5 fruit fly cellular contexts compared by ENCODE assay signal in the genomic region with DNA sequence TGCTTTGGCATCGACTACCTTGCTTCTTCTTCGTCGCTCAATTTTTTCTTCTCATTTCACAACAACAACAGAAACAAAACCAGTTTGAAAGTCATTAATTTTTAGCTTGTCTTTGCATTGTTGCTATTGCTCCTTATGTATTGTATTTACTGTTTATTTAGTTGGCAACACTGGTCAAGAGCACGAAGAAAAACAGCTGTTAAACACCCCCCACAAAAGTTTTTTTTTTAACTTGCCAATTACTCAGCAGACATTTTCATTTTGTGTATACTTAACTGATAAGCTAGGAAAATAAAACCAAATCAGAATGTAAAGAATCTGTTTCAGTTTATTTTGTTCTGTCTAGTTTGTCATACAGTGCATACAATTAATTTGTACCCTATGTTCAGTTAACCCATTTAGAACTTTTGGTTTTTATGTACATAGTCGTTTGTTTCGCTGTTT.
A peak's percentile ranks its signal among the peaks of the same experiment; 100 is the strongest.
TF ChIP-seq lines count a peak whose summit lies in the region.

No protein-coding gene starts in this region.

- TF ChIP-seq CTCF in whole organism, embryonic (GFP tag; optimal IDR thresholded peaks at IDR 0.05; lab: Kevin White, UChicago): no peak

TF ChIP-seq in whole organism, adult, 20 proteins besides CTCF, POLR2A, EP300 and RAD21:
- peak; percentile 20 for TF ChIP-seq CG14711 (tag; optimal IDR thresholded peaks at IDR 0.05; lab: Kevin White, UChicago)
- no peak for TF ChIP-seq CG7045 (GFP tag; optimal IDR thresholded peaks at IDR 0.05; lab: Kevin White, UChicago)
- no peak for TF ChIP-seq kay (GFP tag; lab: Kevin White, UChicago; ENCODE audit: borderline replicate concordance)
- TF ChIP-seq CG7101 (tag; optimal IDR thresholded peaks at IDR 0.05; lab: Kevin White, UChicago): peak; percentile 7
- no peak for TF ChIP-seq toe (GFP tag; optimal IDR thresholded peaks at IDR 0.05; lab: Kevin White, UChicago)
- TF ChIP-seq tj (GFP tag; optimal IDR thresholded peaks at IDR 0.05; lab: Kevin White, UChicago): peak; percentile 11
TF ChIP-seq in whole organism, adult: peak in this region for 3.

TF ChIP-seq in whole organism, embryonic, 481 proteins besides CTCF, POLR2A, EP300 and RAD21 (continues in another document):
- TF ChIP-seq Bgb (GFP tag; IDR thresholded peaks at IDR 0.05; lab: Robert Waterston, UW; ENCODE audit: partially characterized antibody) (no peak), onecut (GFP tag; IDR thresholded peaks at IDR 0.05; lab: Robert Waterston, UW) (no peak), gsb (GFP tag; IDR thresholded peaks at IDR 0.05; lab: Robert Waterston, UW) (no peak), oc (tag; optimal IDR thresholded peaks at IDR 0.05; lab: Kevin White, UChicago) (peak; percentile 25), Fer1 (GFP tag; optimal IDR thresholded peaks at IDR 0.05; lab: Kevin White, UChicago) (peak; percentile 64), pho (GFP tag; optimal IDR thresholded peaks at IDR 0.05; lab: Kevin White, UChicago) (no peak), tna (GFP tag; IDR thresholded peaks at IDR 0.05; lab: Robert Waterston, UW; ENCODE audit: partially characterized antibody) (no peak), CG6791 (GFP tag; IDR thresholded peaks at IDR 0.05; lab: Robert Waterston, UW; ENCODE audit: partially characterized antibody) (no peak), CG17385 (GFP tag; optimal IDR thresholded peaks at IDR 0.05; lab: Kevin White, UChicago) (peak; percentile 61), ewg (GFP tag; optimal IDR thresholded peaks at IDR 0.05; lab: Kevin White, UChicago) (no peak), CG11723 (GFP tag; optimal IDR thresholded peaks at IDR 0.05; lab: Kevin White, UChicago) (no peak), CG3995 (GFP tag; optimal IDR thresholded peaks at IDR 0.05; lab: Kevin White, UChicago) (no peak), ham (GFP tag; IDR thresholded peaks at IDR 0.05; lab: Robert Waterston, UW) (no peak), tgo (GFP tag; IDR thresholded peaks at IDR 0.05; lab: Robert Waterston, UW) (no peak; the same call in 2 of the 3 replicates), Dek (tag; optimal IDR thresholded peaks at IDR 0.05; lab: Kevin White, UChicago) (peak; percentile 9), fd96Cb (tag; optimal IDR thresholded peaks at IDR 0.05; lab: Kevin White, UChicago) (no peak), eve (GFP tag; optimal IDR thresholded peaks at IDR 0.05; lab: Kevin White, UChicago) (no peak), seq (GFP tag; IDR thresholded peaks at IDR 0.05; lab: Robert Waterston, UW) (peak; percentile 61), CG18599 (GFP tag; optimal IDR thresholded peaks at IDR 0.05; lab: Kevin White, UChicago) (peak; percentile 45), CG12104 (GFP tag; optimal IDR thresholded peaks at IDR 0.05; lab: Kevin White, UChicago) (no peak)

TF ChIP-seq in whole organism, prepupa, 60 proteins besides CTCF, POLR2A, EP300 and RAD21 (continues in another document):
- TF ChIP-seq CG6163 (GFP tag; IDR thresholded peaks at IDR 0.05; lab: Robert Waterston, UW) (peak; percentile 64), Hr39 (GFP tag; optimal IDR thresholded peaks at IDR 0.05; lab: Kevin White, UChicago) (no peak), OdsH (GFP tag; optimal IDR thresholded peaks at IDR 0.05; lab: Kevin White, UChicago) (peak; percentile 21), CG9139 (GFP tag; optimal IDR thresholded peaks at IDR 0.05; lab: Kevin White, UChicago) (peak; percentile 0), fkh (GFP tag; optimal IDR thresholded peaks at IDR 0.05; lab: Kevin White, UChicago) (peak; percentile 86), Met (GFP tag; optimal IDR thresholded peaks at IDR 0.05; lab: Kevin White, UChicago) (peak; percentile 44), CG32006 (GFP tag; optimal IDR thresholded peaks at IDR 0.05; lab: Kevin White, UChicago) (peak; percentile 56), Smox (GFP tag; optimal IDR thresholded peaks at IDR 0.05; lab: Kevin White, UChicago) (no peak), vri (GFP tag; optimal IDR thresholded peaks at IDR 0.05; lab: Kevin White, UChicago) (no peak), Hr4 (GFP tag; optimal IDR thresholded peaks at IDR 0.05; lab: Kevin White, UChicago) (peak; percentile 38), CG8319 (GFP tag; optimal IDR thresholded peaks at IDR 0.05; lab: Kevin White, UChicago) (no peak), CG31627 (GFP tag; optimal IDR thresholded peaks at IDR 0.05; lab: Kevin White, UChicago) (no peak), Sox14 (GFP tag; optimal IDR thresholded peaks at IDR 0.05; lab: Kevin White, UChicago) (peak; percentile 34), CG10669 (GFP tag; optimal IDR thresholded peaks at IDR 0.05; lab: Kevin White, UChicago) (peak; percentile 7), Ets96B (tag; optimal IDR thresholded peaks at IDR 0.05; lab: Kevin White, UChicago) (peak; percentile 36), Eip75B (GFP tag; optimal IDR thresholded peaks at IDR 0.05; lab: Kevin White, UChicago) (peak; percentile 16), net (GFP tag; optimal IDR thresholded peaks at IDR 0.05; lab: Kevin White, UChicago) (peak; percentile 42), topi (GFP tag; optimal IDR thresholded peaks at IDR 0.05; lab: Kevin White, UChicago) (no peak), cyc (GFP tag; optimal IDR thresholded peaks at IDR 0.05; lab: Kevin White, UChicago) (no peak), dsx (GFP tag; optimal IDR thresholded peaks at IDR 0.05; lab: Kevin White, UChicago; ENCODE audit: poor library complexity, severe bottlenecking) (peak; percentile 29)

TF ChIP-seq in whole organism, pupa, 21 proteins besides CTCF, POLR2A, EP300 and RAD21:
- TF ChIP-seq CG17806 (tag; optimal IDR thresholded peaks at IDR 0.05; lab: Kevin White, UChicago): peak; percentile 29
- TF ChIP-seq CG9948 (tag; optimal IDR thresholded peaks at IDR 0.05; lab: Kevin White, UChicago): peak; percentile 22
- peak; percentile 39 for TF ChIP-seq CG8301 (tag; optimal IDR thresholded peaks at IDR 0.05; lab: Kevin White, UChicago)
- TF ChIP-seq Ets98B (GFP tag; IDR thresholded peaks at IDR 0.05; lab: Robert Waterston, UW): peak; percentile 51; the same call in 1 of the 2 replicates
- no peak for TF ChIP-seq gl (tag; optimal IDR thresholded peaks at IDR 0.05; lab: Kevin White, UChicago)
- no peak for TF ChIP-seq CG34367 (tag; optimal IDR thresholded peaks at IDR 0.05; lab: Kevin White, UChicago)
- no peak for TF ChIP-seq Snoo (tag; optimal IDR thresholded peaks at IDR 0.05; lab: Kevin White, UChicago)
- no peak for TF ChIP-seq D1 (tag; optimal IDR thresholded peaks at IDR 0.05; lab: Kevin White, UChicago)
- 0 out of 2 replicates have a peak, but pooled peaks have one; percentile 40 for TF ChIP-seq CG12605 (GFP tag; IDR thresholded peaks at IDR 0.05; lab: Robert Waterston, UW)
- TF ChIP-seq CG8159 (tag; optimal IDR thresholded peaks at IDR 0.05; lab: Kevin White, UChicago): peak; percentile 29
- TF ChIP-seq CG14655 (GFP tag; optimal IDR thresholded peaks at IDR 0.05; lab: Kevin White, UChicago): peak; percentile 64
- TF ChIP-seq fd96Ca (GFP tag; IDR thresholded peaks at IDR 0.05; lab: Robert Waterston, UW): no peak
- TF ChIP-seq CG13204 (GFP tag; optimal IDR thresholded peaks at IDR 0.05; lab: Kevin White, UChicago): no peak
- TF ChIP-seq rn (GFP tag; IDR thresholded peaks at IDR 0.05; lab: Robert Waterston, UW): no peak
- no peak for TF ChIP-seq CG10348 (GFP tag; IDR thresholded peaks at IDR 0.05; lab: Robert Waterston, UW)
- TF ChIP-seq EcR (GFP tag; optimal IDR thresholded peaks at IDR 0.05; lab: Kevin White, UChicago): peak; percentile 46
- TF ChIP-seq CG4496 (GFP tag; IDR thresholded peaks at IDR 0.05; lab: Robert Waterston, UW): peak; percentile 63; the same call in 2 of the 3 replicates
- no peak for TF ChIP-seq Pif1B (GFP tag; optimal IDR thresholded peaks at IDR 0.05; lab: Kevin White, UChicago)
- peak; percentile 69 for TF ChIP-seq CG32121 (GFP tag; IDR thresholded peaks at IDR 0.05; lab: Robert Waterston, UW)
- TF ChIP-seq Pif1A (GFP tag; optimal IDR thresholded peaks at IDR 0.05; lab: Kevin White, UChicago): peak; percentile 36
- TF ChIP-seq CG15710 (tag; optimal IDR thresholded peaks at IDR 0.05; lab: Kevin White, UChicago): peak; percentile 6

TF ChIP-seq in whole organism, wandering third instar larva, 38 proteins besides CTCF, POLR2A, EP300 and RAD21:
- TF ChIP-seq Hr83 (GFP tag; optimal IDR thresholded peaks at IDR 0.05; lab: Kevin White, UChicago; ENCODE audit: poor library complexity, severe bottlenecking) (no peak), OdsH (GFP tag; optimal IDR thresholded peaks at IDR 0.05; lab: Kevin White, UChicago) (peak; percentile 47), Abd-B (GFP tag; optimal IDR thresholded peaks at IDR 0.05; lab: Kevin White, UChicago) (no peak), foxo (GFP tag; optimal IDR thresholded peaks at IDR 0.05; lab: Kevin White, UChicago) (peak in 1 of 2 experiments; percentile 27), Hnf4 (GFP tag; optimal IDR thresholded peaks at IDR 0.05; lab: Kevin White, UChicago) (peak; percentile 39), rgr (GFP tag; optimal IDR thresholded peaks at IDR 0.05; lab: Kevin White, UChicago) (peak; percentile 51), woc (GFP tag; optimal IDR thresholded peaks at IDR 0.05; lab: Kevin White, UChicago) (peak; percentile 15), ey (GFP tag; optimal IDR thresholded peaks at IDR 0.05; lab: Kevin White, UChicago) (no peak), N (GFP tag; optimal IDR thresholded peaks at IDR 0.05; lab: Kevin White, UChicago) (no peak), h (GFP tag; optimal IDR thresholded peaks at IDR 0.05; lab: Kevin White, UChicago) (peak; percentile 17)
TF ChIP-seq in whole organism, wandering third instar larva: peak in this region for 6.
